Worm (Caenorhabditis elegans) whole organism, L4 larva: ENCODE measurements around the gene Y105C5B.9.

Source experiments
- F37D6.2 ChIP-seq: sonication (generic microtip); optimal IDR thresholded peaks from 2 replicates; lab custom pipeline; 2016; ENCODE audit warnings: mild to moderate bottlenecking, missing genetic modification characterization, missing compliant biosample characterization
- F44E2.7 ChIP-seq: fragments of 200-800 bp; sonication (Bioruptor generic); IDR thresholded peaks from 2 replicates; pipeline ENCODE4 v2.1.2; 2022; ENCODE audit warnings: missing genetic modification characterization, missing compliant biosample characterization
- ZK546.5 ChIP-seq, 2 experiments: sonication (generic microtip); optimal IDR thresholded peaks; 2 replicates each; lab custom pipeline; 2017; ENCODE audit warnings: missing biosample characterization in 2 of 2, missing genetic modification characterization in 2 of 2
- ces-1 ChIP-seq: fragments of 150-350 bp; sonication (generic microtip); optimal IDR thresholded peaks from 4 replicates; lab custom pipeline; 2014; ENCODE audit warnings: missing biosample characterization, missing genetic modification reagents, missing genetic modification characterization
- dve-1 ChIP-seq: sonication (generic microtip); optimal IDR thresholded peaks from 2 replicates; lab custom pipeline; 2017; ENCODE audit warnings: antibody characterized with exemption, mild to moderate bottlenecking, missing genetic modification characterization, missing compliant biosample characterization; ENCODE audit not compliant: insufficient read depth
- egl-27 ChIP-seq: sonication (generic microtip); optimal IDR thresholded peaks from 3 replicates; lab custom pipeline; 2017; ENCODE audit warnings: missing biosample characterization, missing genetic modification reagents, missing genetic modification characterization
- lin-13 ChIP-seq: fragments of 150-350 bp; optimal IDR thresholded peaks from 2 replicates; lab custom pipeline; 2014; ENCODE audit warnings: missing biosample characterization, missing genetic modification reagents, missing genetic modification characterization
- nhr-102 ChIP-seq: sonication (generic microtip); optimal IDR thresholded peaks from 2 replicates; lab custom pipeline; 2016; ENCODE audit warnings: mild to moderate bottlenecking, missing genetic modification characterization, moderate library complexity, missing compliant biosample characterization
- nhr-237 ChIP-seq: sonication (generic microtip); optimal IDR thresholded peaks from 2 replicates; lab custom pipeline; 2017; ENCODE audit warnings: missing biosample characterization, missing genetic modification characterization
- pqm-1 ChIP-seq: sonication (generic microtip); optimal IDR thresholded peaks from 2 replicates; lab custom pipeline; 2017; ENCODE audit warnings: missing biosample characterization, missing genetic modification characterization
- snpc-4 ChIP-seq: fragments of 150-350 bp; optimal IDR thresholded peaks from 2 replicates; lab custom pipeline; 2014; ENCODE audit warnings: missing biosample characterization, missing genetic modification characterization
- zfp-2 ChIP-seq: sonication (generic microtip); optimal IDR thresholded peaks from 2 replicates; lab custom pipeline; 2016; ENCODE audit warnings: mild to moderate bottlenecking, missing genetic modification characterization, missing compliant biosample characterization
- zip-11 ChIP-seq: fragments of 200-800 bp; sonication (Bioruptor generic); IDR thresholded peaks from 2 replicates; pipeline ENCODE4 v1.3.6; 2022; ENCODE audit warnings: missing genetic modification characterization, missing compliant biosample characterization

ce11 chrIV:15915061-15915460, 15.3 kb upstream of the Y105C5B.9 start:
- TF ChIP-seq nhr-237 (tag; lab: Kevin White, UChicago): no peak
- TF ChIP-seq zip-11 (GFP tag; lab: Robert Waterston, UW): no peak
- TF ChIP-seq lin-13 (GFP tag; lab: Kevin White, UChicago): no peak
- no peak for TF ChIP-seq nhr-102 (tag; lab: Kevin White, UChicago)
- TF ChIP-seq ZK546.5 (tag; optimal IDR thresholded peaks at IDR 0.05; lab: Kevin White, UChicago): no peak
- no peak for TF ChIP-seq ces-1 (GFP tag; lab: Kevin White, UChicago)
- no peak for TF ChIP-seq F37D6.2 (tag; lab: Kevin White, UChicago)
- no peak for TF ChIP-seq snpc-4
- no peak for TF ChIP-seq zfp-2 (tag; lab: Kevin White, UChicago)
- no peak for TF ChIP-seq F44E2.7
- no peak for TF ChIP-seq egl-27 (tag; lab: Kevin White, UChicago)
- no peak for TF ChIP-seq dve-1
- TF ChIP-seq pqm-1 (tag; lab: Kevin White, UChicago): no peak
